Fruit fly (Drosophila melanogaster) whole organism, embryonic: ENCODE results near the gene CG4459.
A peak's percentile ranks its signal among the peaks of the same experiment; 100 is the strongest.

Experiments
- Bteb2 ChIP-seq: fragments of 200-800 bp; sonication (Bioruptor generic); optimal IDR thresholded peaks from 2 replicates; lab custom pipeline; 2016; ENCODE audit warnings: missing biosample characterization, missing genetic modification characterization
- CG10147 ChIP-seq: fragments of 200-800 bp; sonication (Bioruptor generic); optimal IDR thresholded peaks from 2 replicates; lab custom pipeline; 2019; ENCODE audit warnings: missing biosample characterization, mild to moderate bottlenecking, missing genetic modification characterization, moderate library complexity
- CG11504 ChIP-seq: fragments of 200-800 bp; sonication (Bioruptor generic); optimal IDR thresholded peaks from 3 replicates; lab custom pipeline; 2019; ENCODE audit warnings: missing biosample characterization, mild to moderate bottlenecking, missing genetic modification characterization, moderate library complexity
- CG12299 ChIP-seq: fragments of 200-800 bp; sonication (Bioruptor generic); optimal IDR thresholded peaks from 2 replicates; lab custom pipeline; 2018; ENCODE audit warnings: missing biosample characterization, mild to moderate bottlenecking, missing genetic modification characterization
- CG12744 ChIP-seq: fragments of 200-800 bp; sonication (Bioruptor generic); optimal IDR thresholded peaks from 2 replicates; lab custom pipeline; 2016; ENCODE audit warnings: missing biosample characterization, missing genetic modification characterization
- CG12942 ChIP-seq: fragments of 200-800 bp; sonication (Bioruptor generic); optimal IDR thresholded peaks from 3 replicates; lab custom pipeline; 2016; ENCODE audit warnings: missing biosample characterization, missing genetic modification characterization
- CG13296 ChIP-seq: fragments of 200-800 bp; sonication (Bioruptor generic); optimal IDR thresholded peaks from 3 replicates; lab custom pipeline; 2018; ENCODE audit warnings: missing biosample characterization, mild to moderate bottlenecking, missing genetic modification characterization
- CG15514 ChIP-seq: fragments of 200-800 bp; sonication (Bioruptor generic); optimal IDR thresholded peaks from 3 replicates; lab custom pipeline; 2017; ENCODE audit warnings: missing biosample characterization, missing genetic modification characterization, mild to moderate bottlenecking, moderate library complexity, missing genetic modification reagents
- CG18764 ChIP-seq: fragments of 200-800 bp; sonication (Bioruptor generic); optimal IDR thresholded peaks from 3 replicates; lab custom pipeline; 2016; ENCODE audit warnings: missing biosample characterization, missing genetic modification characterization
- CG2889 ChIP-seq: fragments of 200-800 bp; sonication (Bioruptor generic); IDR thresholded peaks from 3 replicates; pipeline ENCODE4 v1.3.6; 2022; ENCODE audit warnings: missing biosample characterization, missing genetic modification characterization
- CG3407 ChIP-seq: fragments of 200-800 bp; sonication (Bioruptor generic); optimal IDR thresholded peaks from 2 replicates; lab custom pipeline; 2018; ENCODE audit warnings: missing biosample characterization, mild to moderate bottlenecking, missing genetic modification characterization
- CG4617 ChIP-seq: fragments of 200-800 bp; sonication (Bioruptor generic); optimal IDR thresholded peaks from 3 replicates; lab custom pipeline; 2016; ENCODE audit warnings: missing biosample characterization, missing genetic modification characterization, borderline replicate concordance
- CG5953 ChIP-seq: fragments of 200-800 bp; sonication (Bioruptor generic); IDR thresholded peaks from 2 replicates; pipeline ENCODE4 v1.3.6; 2022; ENCODE audit warnings: missing biosample characterization, missing genetic modification characterization
- CG6175 ChIP-seq: fragments of 200-800 bp; sonication (Bioruptor generic); IDR thresholded peaks from 3 replicates; pipeline ENCODE4 v1.3.6; 2022; ENCODE audit warnings: missing biosample characterization, missing genetic modification characterization
- CG6683 ChIP-seq: fragments of 200-800 bp; sonication (Bioruptor generic); optimal IDR thresholded peaks from 2 replicates; lab custom pipeline; 2017; ENCODE audit warnings: missing biosample characterization, mild to moderate bottlenecking, missing genetic modification characterization, missing genetic modification reagents
- CG7271 ChIP-seq: fragments of 200-800 bp; sonication (Bioruptor generic); optimal IDR thresholded peaks from 2 replicates; lab custom pipeline; 2018; ENCODE audit warnings: missing biosample characterization, mild to moderate bottlenecking, missing genetic modification characterization, moderate library complexity
- CG7745 ChIP-seq: fragments of 200-800 bp; sonication (Bioruptor generic); optimal IDR thresholded peaks from 2 replicates; lab custom pipeline; 2018; ENCODE audit warnings: missing biosample characterization, mild to moderate bottlenecking, missing genetic modification characterization, moderate library complexity
- CG8089 ChIP-seq: fragments of 200-800 bp; sonication (Bioruptor generic); optimal IDR thresholded peaks from 3 replicates; lab custom pipeline; 2016; ENCODE audit warnings: missing biosample characterization, missing genetic modification characterization
- CoRest ChIP-seq: fragments of 200-800 bp; sonication (Bioruptor generic); optimal IDR thresholded peaks from 3 replicates; lab custom pipeline; 2018; ENCODE audit warnings: missing biosample characterization, mild to moderate bottlenecking, missing genetic modification characterization, moderate library complexity
- Fer2 ChIP-seq: fragments of 200-800 bp; sonication (Bioruptor generic); optimal IDR thresholded peaks from 2 replicates; lab custom pipeline; 2018; ENCODE audit warnings: missing biosample characterization, mild to moderate bottlenecking, missing genetic modification characterization, moderate library complexity
- Gug ChIP-seq: fragments of 200-800 bp; sonication (Bioruptor generic); IDR thresholded peaks from 4 replicates; pipeline ENCODE4 v1.3.6; 2022; ENCODE audit warnings: missing biosample characterization, missing genetic modification characterization
- HLH4C ChIP-seq: fragments of 200-800 bp; sonication (Bioruptor generic); IDR thresholded peaks from 3 replicates; pipeline ENCODE4 v1.3.6; 2022; ENCODE audit warnings: missing biosample characterization, missing genetic modification characterization; ENCODE audit not compliant: partially characterized antibody
- HLHmδ ChIP-seq: fragments of 200-800 bp; sonication (Bioruptor generic); optimal IDR thresholded peaks from 2 replicates; lab custom pipeline; 2018; ENCODE audit warnings: missing biosample characterization, mild to moderate bottlenecking, missing genetic modification characterization, moderate library complexity
- Hmx ChIP-seq: fragments of 200-800 bp; sonication (Bioruptor generic); optimal IDR thresholded peaks from 2 replicates; lab custom pipeline; 2016; ENCODE audit warnings: missing biosample characterization, missing genetic modification characterization
- Hr3 ChIP-seq: fragments of 200-800 bp; sonication (Bioruptor generic); optimal IDR thresholded peaks from 3 replicates; lab custom pipeline; 2016; ENCODE audit warnings: missing biosample characterization, missing genetic modification characterization
- Lpt ChIP-seq: fragments of >200 bp; optimal IDR thresholded peaks from 2 replicates; lab custom pipeline; 2018; ENCODE audit warnings: missing biosample characterization, missing genetic modification characterization
- Myb ChIP-seq: fragments of 200-800 bp; sonication (Bioruptor generic); optimal IDR thresholded peaks from 2 replicates; lab custom pipeline; 2016; ENCODE audit warnings: missing biosample characterization, missing genetic modification characterization
- Rfx ChIP-seq: fragments of 200-800 bp; sonication (Bioruptor generic); IDR thresholded peaks from 2 replicates; pipeline ENCODE4 v1.3.6; 2022; ENCODE audit warnings: missing biosample characterization, missing genetic modification characterization
- Six4 ChIP-seq: fragments of 200-800 bp; sonication (Bioruptor generic); optimal IDR thresholded peaks from 2 replicates; lab custom pipeline; 2016; ENCODE audit warnings: missing biosample characterization, missing genetic modification characterization
- Sox102F ChIP-seq: fragments of 200-800 bp; sonication (Bioruptor generic); optimal IDR thresholded peaks from 2 replicates; lab custom pipeline; 2018; ENCODE audit warnings: missing biosample characterization, mild to moderate bottlenecking, missing genetic modification characterization, moderate library complexity
- Sry-δ ChIP-seq: fragments of 200-800 bp; sonication (Bioruptor generic); optimal IDR thresholded peaks from 2 replicates; lab custom pipeline; 2016; ENCODE audit warnings: missing biosample characterization, missing genetic modification characterization
- cas ChIP-seq: fragments of 200-800 bp; sonication (Bioruptor generic); IDR thresholded peaks from 2 replicates; pipeline ENCODE4 v1.3.6; 2022; ENCODE audit warnings: missing biosample characterization, missing genetic modification characterization
- ci ChIP-seq: fragments of 200-800 bp; sonication (Bioruptor generic); IDR thresholded peaks from 3 replicates; pipeline ENCODE4 v1.3.6; 2022; ENCODE audit warnings: missing biosample characterization, missing genetic modification characterization
- ems ChIP-seq: fragments of 200-800 bp; sonication (Bioruptor generic); optimal IDR thresholded peaks from 3 replicates; lab custom pipeline; 2016; ENCODE audit warnings: missing biosample characterization, missing genetic modification characterization
- ftz-f1 ChIP-seq: fragments of 200-800 bp; sonication (Bioruptor generic); optimal IDR thresholded peaks from 2 replicates; lab custom pipeline; 2016; ENCODE audit warnings: missing biosample characterization, missing genetic modification characterization
- gcm ChIP-seq: fragments of 200-800 bp; sonication (Bioruptor generic); optimal IDR thresholded peaks from 2 replicates; lab custom pipeline; 2019; ENCODE audit warnings: missing biosample characterization, mild to moderate bottlenecking, missing genetic modification characterization, moderate library complexity
- gfzf ChIP-seq: fragments of 200-800 bp; sonication (Bioruptor generic); optimal IDR thresholded peaks from 2 replicates; lab custom pipeline; 2016; ENCODE audit warnings: missing biosample characterization, mild to moderate bottlenecking, missing genetic modification characterization, moderate library complexity
- gsb ChIP-seq: fragments of 200-800 bp; sonication (Bioruptor generic); IDR thresholded peaks from 2 replicates; pipeline ENCODE4 v1.3.6; 2022; ENCODE audit warnings: missing biosample characterization, missing genetic modification characterization
- hkb ChIP-seq, 2 experiments: fragments of 200-800 bp in 1 of 2; fragments of >200 bp in 1 of 2; sonication (Bioruptor generic) in 1 of 2; IDR thresholded peaks in 1 of 2; optimal IDR thresholded peaks in 1 of 2; 2 replicates each; pipeline versions ENCODE4 v1.3.6 to Lab custom; 2017 to 2022; ENCODE audit warnings: missing biosample characterization in 1 of 2, missing genetic modification characterization in 1 of 2
- hth ChIP-seq: fragments of >200 bp; optimal IDR thresholded peaks from 2 replicates; lab custom pipeline; 2017; ENCODE audit warnings: inconsistent platforms
- jing ChIP-seq: fragments of 200-800 bp; sonication (Bioruptor generic); optimal IDR thresholded peaks from 2 replicates; lab custom pipeline; 2018; ENCODE audit warnings: missing biosample characterization, mild to moderate bottlenecking, missing genetic modification characterization
- mam ChIP-seq: fragments of 200-800 bp; sonication (Bioruptor generic); optimal IDR thresholded peaks from 3 replicates; lab custom pipeline; 2016; ENCODE audit warnings: missing biosample characterization, missing genetic modification characterization
- pfk ChIP-seq: fragments of 200-800 bp; sonication (Bioruptor generic); optimal IDR thresholded peaks from 2 replicates; lab custom pipeline; 2018; ENCODE audit warnings: missing biosample characterization, mild to moderate bottlenecking, missing genetic modification characterization, moderate library complexity
- scrt ChIP-seq: fragments of 200-800 bp; sonication (Bioruptor generic); optimal IDR thresholded peaks from 2 replicates; lab custom pipeline; 2018; ENCODE audit warnings: missing biosample characterization, mild to moderate bottlenecking, missing genetic modification characterization, moderate library complexity
- ssp ChIP-seq: fragments of 200-800 bp; sonication (Bioruptor generic); IDR thresholded peaks from 2 replicates; pipeline ENCODE4 v1.3.6; 2022; ENCODE audit warnings: missing biosample characterization, missing genetic modification characterization
- toy ChIP-seq: fragments of 200-800 bp; sonication (Bioruptor generic); IDR thresholded peaks from 2 replicates; pipeline ENCODE4 v1.3.6; 2022; ENCODE audit warnings: missing biosample characterization, missing genetic modification characterization
- trem ChIP-seq: fragments of 200-800 bp; optimal IDR thresholded peaks from 3 replicates; lab custom pipeline; 2019; ENCODE audit warnings: missing biosample characterization, mild to moderate bottlenecking, missing genetic modification characterization, moderate library complexity
- tup ChIP-seq: fragments of 200-800 bp; sonication (Bioruptor generic); optimal IDR thresholded peaks from 2 replicates; lab custom pipeline; 2016; ENCODE audit warnings: missing biosample characterization, mild to moderate bottlenecking, missing genetic modification characterization, moderate library complexity
- vvl ChIP-seq: fragments of 200-800 bp; sonication (Bioruptor generic); IDR thresholded peaks from 2 replicates; pipeline ENCODE4 v1.3.6; 2022; ENCODE audit warnings: missing biosample characterization, missing genetic modification characterization
- zf30C ChIP-seq: fragments of 200-800 bp; sonication (Bioruptor generic); optimal IDR thresholded peaks from 3 replicates; lab custom pipeline; 2018; ENCODE audit warnings: missing biosample characterization, mild to moderate bottlenecking, missing genetic modification characterization

The CG4459 gene

DNA sequence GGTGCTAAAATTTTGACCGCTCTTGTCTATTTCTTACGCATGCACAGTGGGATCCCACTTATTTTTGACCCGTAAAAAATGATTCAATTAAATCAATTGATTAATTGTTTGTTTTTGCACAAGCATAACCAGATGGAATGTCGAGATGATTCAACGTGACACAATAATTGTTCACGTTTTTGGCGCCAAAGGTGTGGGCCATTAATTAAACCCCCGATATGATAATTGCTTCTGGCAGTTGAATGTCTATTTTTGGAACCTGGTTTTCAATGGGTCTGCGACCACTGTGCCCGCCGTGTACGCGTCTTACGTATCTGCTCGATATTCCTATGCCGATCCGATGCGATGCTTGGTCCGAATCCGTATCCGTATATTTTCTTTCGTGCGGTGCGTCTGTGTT, 36.4 kb downstream of the CG4459 start (continued):
- TF ChIP-seq Myb (GFP tag; lab: Kevin White, UChicago) = peak; percentile 49
- no peak for TF ChIP-seq CG2889 (GFP tag; lab: Robert Waterston, UW)
- TF ChIP-seq HLHmδ (GFP tag; lab: Kevin White, UChicago) = no peak
- TF ChIP-seq Gug (GFP tag; lab: Robert Waterston, UW) = peak; percentile 73; the same call in 3 of the 4 replicates
- TF ChIP-seq hkb (optimal IDR thresholded peaks at IDR 0.05; lab: Kevin White, UChicago) = no peak
- TF ChIP-seq hkb (GFP tag; IDR thresholded peaks at IDR 0.05; lab: Robert Waterston, UW) = peak; percentile 74
- TF ChIP-seq CG12744 (GFP tag; lab: Kevin White, UChicago) = peak; percentile 31
- peak; percentile 17 for TF ChIP-seq CG3407 (GFP tag; lab: Kevin White, UChicago)
- TF ChIP-seq Fer2 (tag; lab: Kevin White, UChicago) = peak; percentile 17
- TF ChIP-seq CG5953 = no peak
- TF ChIP-seq CG7745 = no peak
- TF ChIP-seq CG13296 (GFP tag; lab: Kevin White, UChicago) = peak; percentile 62
- peak; percentile 11; the same call in 1 of the 3 replicates for TF ChIP-seq CG6175 (GFP tag; lab: Robert Waterston, UW)
- 0 out of 2 replicates have a peak, but pooled peaks have one; percentile 8 for TF ChIP-seq toy (GFP tag; lab: Robert Waterston, UW)
- TF ChIP-seq Sry-δ (GFP tag; lab: Kevin White, UChicago) = peak; percentile 20
- TF ChIP-seq CG12299 (tag; lab: Kevin White, UChicago) = peak; percentile 36
- peak; percentile 80 for TF ChIP-seq ems (GFP tag; lab: Kevin White, UChicago)
- TF ChIP-seq Bteb2 (GFP tag; lab: Kevin White, UChicago) = peak; percentile 3
- TF ChIP-seq CG6683 = peak; percentile 11
- TF ChIP-seq CG4617 = no peak
- peak; percentile 26 for TF ChIP-seq scrt (GFP tag; lab: Kevin White, UChicago)
- peak; percentile 32 for TF ChIP-seq CG12942 (GFP tag; lab: Kevin White, UChicago)
- peak; percentile 9 for TF ChIP-seq CG7271 (tag; lab: Kevin White, UChicago)
- TF ChIP-seq mam = peak; percentile 78
- no peak for TF ChIP-seq hth (lab: Kevin White, UChicago)
- TF ChIP-seq Six4 (GFP tag; lab: Kevin White, UChicago) = peak; percentile 72
- TF ChIP-seq CoRest = peak; percentile 71
- peak; percentile 81 for TF ChIP-seq ci (GFP tag; lab: Robert Waterston, UW)
- peak; percentile 85 for TF ChIP-seq Rfx (GFP tag; lab: Robert Waterston, UW)
- peak; percentile 31 for TF ChIP-seq CG8089 (GFP tag; lab: Kevin White, UChicago)
- TF ChIP-seq gfzf (GFP tag; lab: Kevin White, UChicago) = no peak
- TF ChIP-seq CG18764 (GFP tag; lab: Kevin White, UChicago) = peak; percentile 49
- no peak for TF ChIP-seq tup (GFP tag; lab: Kevin White, UChicago)
- no peak for TF ChIP-seq pfk (GFP tag; lab: Kevin White, UChicago)
- peak; percentile 37 for TF ChIP-seq trem (tag; lab: Kevin White, UChicago)
- TF ChIP-seq HLH4C (GFP tag; lab: Robert Waterston, UW) = peak; percentile 40; the same call in 1 of the 3 replicates
- peak; percentile 63 for TF ChIP-seq CG10147
- peak; percentile 41 for TF ChIP-seq jing (GFP tag; lab: Kevin White, UChicago)
- no peak for TF ChIP-seq CG15514
- TF ChIP-seq vvl = peak; percentile 85
- no peak for TF ChIP-seq Lpt (GFP tag; lab: Kevin White, UChicago)
- no peak for TF ChIP-seq zf30C (GFP tag; lab: Kevin White, UChicago)
- TF ChIP-seq ssp (GFP tag; lab: Robert Waterston, UW) = peak; percentile 57
- TF ChIP-seq gcm (GFP tag; lab: Kevin White, UChicago) = peak; percentile 55
- peak; percentile 66 for TF ChIP-seq Sox102F (GFP tag; lab: Kevin White, UChicago)
- TF ChIP-seq ftz-f1 (GFP tag; lab: Kevin White, UChicago) = no peak
- TF ChIP-seq Hr3 (GFP tag; lab: Kevin White, UChicago) = peak; percentile 23
- TF ChIP-seq CG11504 (tag; lab: Kevin White, UChicago) = peak; percentile 78
- TF ChIP-seq Hmx (GFP tag; lab: Kevin White, UChicago) = no peak
- TF ChIP-seq gsb (GFP tag; lab: Robert Waterston, UW) = no peak; the same call in 1 of the 2 replicates
- no peak for TF ChIP-seq cas (GFP tag; lab: Robert Waterston, UW)
